Worm (Caenorhabditis elegans) whole organism, young adult: ENCODE results near the gene rpn-6.2.

Experiments
- F10E7.11 ChIP-seq: sonication (generic microtip); optimal IDR thresholded peaks from 2 replicates; lab custom pipeline; 2017; ENCODE audit warnings: mild to moderate bottlenecking, missing genetic modification characterization, moderate library complexity, missing compliant biosample characterization
- F33H1.4 ChIP-seq: fragments of 200-800 bp; sonication (Bioruptor generic); IDR thresholded peaks from 2 replicates; pipeline ENCODE4 v1.3.6; 2022; ENCODE audit warnings: missing genetic modification reagents, missing genetic modification characterization, missing compliant biosample characterization
- F57C9.4 ChIP-seq: sonication (generic microtip); optimal IDR thresholded peaks from 2 replicates; lab custom pipeline; 2017; ENCODE audit warnings: mild to moderate bottlenecking, missing genetic modification characterization, missing compliant biosample characterization
- T26A5.8 ChIP-seq: sonication (generic microtip); optimal IDR thresholded peaks from 2 replicates; lab custom pipeline; 2016; ENCODE audit warnings: missing genetic modification characterization, missing compliant biosample characterization
- Y53F4B.3 ChIP-seq: fragments of 200-800 bp; sonication (Bioruptor generic); IDR thresholded peaks from 2 replicates; pipeline ENCODE4 v1.3.6; 2022; ENCODE audit warnings: missing genetic modification reagents, missing genetic modification characterization, missing compliant biosample characterization
- Y56A3A.18 ChIP-seq: fragments of 200-800 bp; sonication (Bioruptor generic); IDR thresholded peaks from 2 replicates; pipeline ENCODE4 v1.3.6; 2022; ENCODE audit warnings: missing genetic modification reagents, missing genetic modification characterization, missing compliant biosample characterization
- Y67H2A.10 ChIP-seq: fragments of 200-800 bp; sonication (Bioruptor generic); conservative IDR thresholded peaks from 2 replicates; pipeline ENCODE4 v1.3.6; 2022; ENCODE audit warnings: missing genetic modification reagents, missing genetic modification characterization, missing compliant biosample characterization
- akir-1 ChIP-seq: fragments of 200-800 bp; sonication (Bioruptor generic); optimal IDR thresholded peaks from 2 replicates; lab custom pipeline; 2018; ENCODE audit warnings: mild to moderate bottlenecking, missing genetic modification characterization, moderate library complexity, missing compliant biosample characterization
- ama-1 ChIP-seq, 3 experiments: fragments of 150-350 bp in 1 of 3; sonication (generic microtip) in 2 of 3; optimal IDR thresholded peaks; 2 replicates each; lab custom pipeline; 2014 to 2018; ENCODE audit warnings: missing biosample characterization in 2 of 3, missing genetic modification characterization in 2 of 3, missing genetic modification reagents in 2 of 3
- attf-3 ChIP-seq: fragments of 200-800 bp; sonication (Bioruptor generic); conservative IDR thresholded peaks from 2 replicates; pipeline ENCODE4 v1.3.6; 2022; ENCODE audit warnings: missing genetic modification reagents, missing genetic modification characterization, missing compliant biosample characterization
- attf-5 ChIP-seq: fragments of 200-800 bp; sonication (Bioruptor generic); optimal IDR thresholded peaks from 2 replicates; lab custom pipeline; 2018; ENCODE audit warnings: mild to moderate bottlenecking, missing genetic modification characterization, missing compliant biosample characterization
- attf-6 ChIP-seq: fragments of 200-800 bp; sonication (Bioruptor generic); IDR thresholded peaks from 2 replicates; pipeline ENCODE4 v1.3.6; 2022; ENCODE audit warnings: missing genetic modification reagents, missing genetic modification characterization, missing compliant biosample characterization
- ccch-3 ChIP-seq: fragments of 200-800 bp; sonication (Bioruptor generic); optimal IDR thresholded peaks from 2 replicates; lab custom pipeline; 2018; ENCODE audit warnings: mild to moderate bottlenecking, missing genetic modification characterization, missing compliant biosample characterization
- ceh-27 ChIP-seq: fragments of 200-800 bp; sonication (Bioruptor generic); optimal IDR thresholded peaks from 2 replicates; lab custom pipeline; 2018; ENCODE audit warnings: mild to moderate bottlenecking, missing genetic modification characterization, moderate library complexity, missing compliant biosample characterization
- ceh-40 ChIP-seq: fragments of 200-800 bp; sonication (Bioruptor generic); IDR thresholded peaks from 2 replicates; pipeline ENCODE4 v1.3.6; 2022; ENCODE audit warnings: missing genetic modification characterization, missing compliant biosample characterization
- ceh-58 ChIP-seq: fragments of 200-800 bp; sonication (Bioruptor generic); IDR thresholded peaks from 2 replicates; pipeline ENCODE4 v1.3.6; 2022; ENCODE audit warnings: missing genetic modification characterization, missing compliant biosample characterization
- dpl-1 ChIP-seq: fragments of 150-350 bp; optimal IDR thresholded peaks from 2 replicates; lab custom pipeline; 2014; ENCODE audit warnings: missing biosample characterization, missing genetic modification reagents, missing genetic modification characterization
- efl-1 ChIP-seq: fragments of 150-350 bp; optimal IDR thresholded peaks from 2 replicates; lab custom pipeline; 2014; ENCODE audit warnings: missing biosample characterization, missing genetic modification reagents, missing genetic modification characterization
- egrh-3 ChIP-seq: fragments of 200-800 bp; sonication (Bioruptor generic); IDR thresholded peaks from 2 replicates; pipeline ENCODE4 v1.3.6; 2022; ENCODE audit warnings: missing genetic modification reagents, missing genetic modification characterization, missing compliant biosample characterization
- ekl-4 ChIP-seq: fragments of 200-800 bp; sonication (Bioruptor generic); IDR thresholded peaks from 2 replicates; pipeline ENCODE4 v1.3.6; 2022; ENCODE audit warnings: missing genetic modification reagents, missing genetic modification characterization, missing compliant biosample characterization
- fkh-3 ChIP-seq: sonication (generic microtip); optimal IDR thresholded peaks from 2 replicates; lab custom pipeline; 2016; ENCODE audit warnings: mild to moderate bottlenecking, missing genetic modification characterization, missing compliant biosample characterization
- gei-17 ChIP-seq: fragments of 200-800 bp; sonication (Bioruptor generic); optimal IDR thresholded peaks from 2 replicates; lab custom pipeline; 2018; ENCODE audit warnings: mild to moderate bottlenecking, missing genetic modification characterization, missing compliant biosample characterization
- hlh-12 ChIP-seq: sonication (generic microtip); optimal IDR thresholded peaks from 2 replicates; lab custom pipeline; 2016; ENCODE audit warnings: missing genetic modification characterization, missing compliant biosample characterization
- let-526 ChIP-seq: fragments of 200-800 bp; sonication (Bioruptor generic); IDR thresholded peaks from 2 replicates; pipeline ENCODE4 v1.3.6; 2022; ENCODE audit warnings: missing genetic modification reagents, missing genetic modification characterization, missing compliant biosample characterization
- lin-26 ChIP-seq: fragments of 200-800 bp; sonication (Bioruptor generic); IDR thresholded peaks from 2 replicates; pipeline ENCODE4 v1.3.6; 2022; ENCODE audit warnings: missing genetic modification reagents, missing genetic modification characterization, missing compliant biosample characterization
- lin-40 ChIP-seq: sonication (generic microtip); optimal IDR thresholded peaks from 2 replicates; lab custom pipeline; 2016; ENCODE audit warnings: missing genetic modification characterization, mild to moderate bottlenecking, missing compliant biosample characterization, missing genotype, missing genetic modification reagents
- madf-10 ChIP-seq: sonication (generic microtip); optimal IDR thresholded peaks from 2 replicates; lab custom pipeline; 2016; ENCODE audit warnings: mild to moderate bottlenecking, missing genetic modification characterization, missing compliant biosample characterization
- madf-6 ChIP-seq: fragments of 200-800 bp; sonication (Bioruptor generic); IDR thresholded peaks from 2 replicates; pipeline ENCODE4 v1.3.6; 2022; ENCODE audit warnings: missing genetic modification reagents, missing genetic modification characterization, missing compliant biosample characterization
- madf-8 ChIP-seq: fragments of 200-800 bp; sonication (Bioruptor generic); conservative IDR thresholded peaks from 2 replicates; pipeline ENCODE4 v1.3.6; 2022; ENCODE audit warnings: missing genetic modification reagents, missing genetic modification characterization, missing compliant biosample characterization
- mel-28 ChIP-seq: sonication (generic microtip); optimal IDR thresholded peaks from 2 replicates; lab custom pipeline; 2016; ENCODE audit warnings: borderline replicate concordance, mild to moderate bottlenecking, missing genetic modification characterization, missing compliant biosample characterization
- mes-4 ChIP-seq: sonication (generic microtip); optimal IDR thresholded peaks from 2 replicates; lab custom pipeline; 2016; ENCODE audit warnings: missing genotype, missing genetic modification characterization, missing compliant biosample characterization
- nfya-2 ChIP-seq: fragments of 200-800 bp; sonication (Bioruptor generic); IDR thresholded peaks from 2 replicates; pipeline ENCODE4 v1.3.6; 2022; ENCODE audit warnings: missing genetic modification reagents, missing genetic modification characterization, missing compliant biosample characterization
- nhr-27 ChIP-seq: fragments of 200-800 bp; sonication (Bioruptor generic); optimal IDR thresholded peaks from 2 replicates; lab custom pipeline; 2018; ENCODE audit warnings: mild to moderate bottlenecking, missing genetic modification characterization, moderate library complexity, missing compliant biosample characterization
- rcor-1 ChIP-seq: fragments of 200-800 bp; sonication (Bioruptor generic); IDR thresholded peaks from 2 replicates; pipeline ENCODE4 v1.3.6; 2022; ENCODE audit warnings: missing genetic modification reagents, missing genetic modification characterization, missing compliant biosample characterization
- rec-8 ChIP-seq, 2 experiments: sonication (generic microtip); optimal IDR thresholded peaks; 2 replicates each; lab custom pipeline; 2016; ENCODE audit warnings: mild to moderate bottlenecking in 2 of 2, missing genetic modification characterization in 2 of 2, missing genetic modification reagents in 2 of 2, missing genotype in 2 of 2, missing biosample characterization in 1 of 2, missing compliant biosample characterization in 1 of 2, moderate library complexity in 1 of 2
- rpc-1 ChIP-seq, 2 experiments: fragments of 150-350 bp in 1 of 2; sonication (generic microtip) in 1 of 2; optimal IDR thresholded peaks; 2 replicates each; lab custom pipeline; 2014 to 2018; ENCODE audit warnings: missing biosample characterization in 1 of 2, missing genetic modification characterization in 1 of 2, missing genetic modification reagents in 1 of 2, missing genotype in 1 of 2
- sdz-38 ChIP-seq: sonication (generic microtip); optimal IDR thresholded peaks from 2 replicates; lab custom pipeline; 2016; ENCODE audit warnings: missing genotype, missing genetic modification characterization, missing compliant biosample characterization
- somi-1 ChIP-seq: fragments of 200-800 bp; sonication (Bioruptor generic); optimal IDR thresholded peaks from 2 replicates; lab custom pipeline; 2018; ENCODE audit warnings: mild to moderate bottlenecking, missing genetic modification characterization, missing compliant biosample characterization
- sptf-2 ChIP-seq: fragments of 200-800 bp; sonication (Bioruptor generic); optimal IDR thresholded peaks from 2 replicates; lab custom pipeline; 2018; ENCODE audit warnings: mild to moderate bottlenecking, missing genetic modification characterization, missing compliant biosample characterization
- unc-130 ChIP-seq: sonication (generic microtip); optimal IDR thresholded peaks from 2 replicates; lab custom pipeline; 2016; ENCODE audit warnings: missing genetic modification reagents, missing genetic modification characterization, missing compliant biosample characterization
- zim-3 ChIP-seq: sonication (generic microtip); optimal IDR thresholded peaks from 2 replicates; lab custom pipeline; 2017; ENCODE audit warnings: mild to moderate bottlenecking, missing genetic modification characterization, moderate library complexity, missing compliant biosample characterization
- ztf-28 ChIP-seq: fragments of 200-800 bp; sonication (Bioruptor generic); IDR thresholded peaks from 2 replicates; pipeline ENCODE4 v1.3.6; 2022; ENCODE audit warnings: missing genetic modification reagents, missing genetic modification characterization, missing compliant biosample characterization

Gene rpn-6.2

ce11 chrIII:9004658-9005057 is 2.9 kb upstream of the rpn-6.2 start (continued):
- TF ChIP-seq ceh-58, result 0 out of 2 replicates have a peak, but pooled peaks have one; percentile 76
- no peak for TF ChIP-seq sptf-2 (GFP tag; lab: Kevin White, UChicago)
- TF ChIP-seq F57C9.4, result no peak
- TF ChIP-seq ekl-4 (GFP tag; lab: Robert Waterston, UW), result no peak
- no peak for TF ChIP-seq rec-8 (tag; optimal IDR thresholded peaks at IDR 0.05; lab: Kevin White, UChicago)
- no peak for TF ChIP-seq F10E7.11
- TF ChIP-seq sdz-38 (tag; lab: Kevin White, UChicago), result no peak
- TF ChIP-seq nhr-27 (tag; lab: Kevin White, UChicago), result no peak
- no peak for TF ChIP-seq zim-3 (tag; lab: Kevin White, UChicago)
- no peak for TF ChIP-seq Y67H2A.10
- TF ChIP-seq madf-10 (tag; lab: Kevin White, UChicago), result no peak
- no peak for TF ChIP-seq gei-17 (GFP tag; lab: Kevin White, UChicago)
- no peak for TF ChIP-seq attf-3 (GFP tag; lab: Robert Waterston, UW)
- no peak for TF ChIP-seq rcor-1 (GFP tag; lab: Robert Waterston, UW)
- TF ChIP-seq lin-26 (GFP tag; lab: Robert Waterston, UW), result no peak
- TF ChIP-seq rpc-1 (optimal IDR thresholded peaks at IDR 0.05; lab: Kevin White, UChicago), result no peak
- no peak for TF ChIP-seq rpc-1 (tag; optimal IDR thresholded peaks at IDR 0.05; lab: Kevin White, UChicago)
- TF ChIP-seq Y56A3A.18 (GFP tag; lab: Robert Waterston, UW), result no peak
- no peak for TF ChIP-seq attf-5
- TF ChIP-seq F33H1.4, result no peak
- no peak for TF ChIP-seq attf-6 (GFP tag; lab: Robert Waterston, UW)
- TF ChIP-seq nfya-2 (GFP tag; lab: Robert Waterston, UW), result no peak
- TF ChIP-seq ztf-28 (GFP tag; lab: Robert Waterston, UW), result no peak
- TF ChIP-seq dpl-1, result no peak
- TF ChIP-seq unc-130 (GFP tag; lab: Kevin White, UChicago), result peak; percentile 8
- no peak for TF ChIP-seq efl-1
- TF ChIP-seq mel-28, result no peak
- no peak for TF ChIP-seq egrh-3 (GFP tag; lab: Robert Waterston, UW)
- TF ChIP-seq let-526 (GFP tag; lab: Robert Waterston, UW), result no peak
- no peak; the same call in 1 of the 2 replicates for TF ChIP-seq madf-6 (GFP tag; lab: Robert Waterston, UW)
- TF ChIP-seq hlh-12 (tag; lab: Kevin White, UChicago), result no peak
- no peak for TF ChIP-seq lin-40 (tag; lab: Kevin White, UChicago)
- TF ChIP-seq Y53F4B.3 (GFP tag; lab: Robert Waterston, UW), result no peak
- TF ChIP-seq ccch-3, result no peak
- no peak; the same call in 1 of the 2 replicates for TF ChIP-seq madf-8 (GFP tag; lab: Robert Waterston, UW)
- no peak for TF ChIP-seq ceh-40 (GFP tag; lab: Robert Waterston, UW)
- TF ChIP-seq fkh-3, result no peak
- no peak for TF ChIP-seq ama-1 (optimal IDR thresholded peaks at IDR 0.05; lab: Kevin White, UChicago)
- TF ChIP-seq ama-1 (GFP tag; optimal IDR thresholded peaks at IDR 0.05; lab: Kevin White, UChicago), result peak in 1 of 2 experiments; percentile 44
- no peak for TF ChIP-seq akir-1 (GFP tag; lab: Kevin White, UChicago)

- TF ChIP-seq mes-4 (tag; lab: Kevin White, UChicago) (no peak), somi-1 (GFP tag; lab: Kevin White, UChicago) (no peak), T26A5.8 (no peak), ceh-27 (no peak)
These were observed 746 bp upstream of the rpn-6.2 start, which contains the start of the genes F59B2.15 and zif-1 for ce11 chrIII:9002545-9002944. F59B2.15 (minus strand) TSS chrIII:9002645. zif-1 (plus strand) TSS chrIII:9002779.
